Worm (Caenorhabditis elegans): Measurements from ENCODE around the gene chil-3.

ce11 chrII:9855620-9856019 is 5.7 kb downstream of the chil-3 start, which contains the start of gene chil-4:
- TF ChIP-seq F13C5.2 (tag; optimal IDR thresholded peaks at IDR 0.05) (no peak), tbx-37 (GFP tag; conservative IDR thresholded peaks at IDR 0.05) (no peak), scrt-1 (GFP tag; IDR thresholded peaks at IDR 0.05) (no peak), ceh-36 (tag; optimal IDR thresholded peaks at IDR 0.05) (no peak), hmbx-1 (tag; optimal IDR thresholded peaks at IDR 0.05) (no peak), tbx-11 (GFP tag; IDR thresholded peaks at IDR 0.05) (no peak)

Data from whole organism, early embryonic.